Fruit fly (Drosophila melanogaster) Kc167 (cell line): ENCODE results near the gene pes.

Experiments used
- Myc ChIP-seq: fragments of >200 bp; optimal IDR thresholded peaks from 2 replicates; lab custom pipeline; 2017; ENCODE audit warnings: missing external identifiers
- h ChIP-seq: fragments of >200 bp; optimal IDR thresholded peaks from 3 replicates; lab custom pipeline; 2018; ENCODE audit warnings: missing external identifiers
- insv ChIP-seq: fragments of >200 bp; optimal IDR thresholded peaks from 3 replicates; lab custom pipeline; 2018; ENCODE audit warnings: missing external identifiers
- ttk ChIP-seq: sonication (Bioruptor generic); optimal IDR thresholded peaks from 2 replicates; lab custom pipeline; 2017; ENCODE audit warnings: missing external identifiers

DNA sequence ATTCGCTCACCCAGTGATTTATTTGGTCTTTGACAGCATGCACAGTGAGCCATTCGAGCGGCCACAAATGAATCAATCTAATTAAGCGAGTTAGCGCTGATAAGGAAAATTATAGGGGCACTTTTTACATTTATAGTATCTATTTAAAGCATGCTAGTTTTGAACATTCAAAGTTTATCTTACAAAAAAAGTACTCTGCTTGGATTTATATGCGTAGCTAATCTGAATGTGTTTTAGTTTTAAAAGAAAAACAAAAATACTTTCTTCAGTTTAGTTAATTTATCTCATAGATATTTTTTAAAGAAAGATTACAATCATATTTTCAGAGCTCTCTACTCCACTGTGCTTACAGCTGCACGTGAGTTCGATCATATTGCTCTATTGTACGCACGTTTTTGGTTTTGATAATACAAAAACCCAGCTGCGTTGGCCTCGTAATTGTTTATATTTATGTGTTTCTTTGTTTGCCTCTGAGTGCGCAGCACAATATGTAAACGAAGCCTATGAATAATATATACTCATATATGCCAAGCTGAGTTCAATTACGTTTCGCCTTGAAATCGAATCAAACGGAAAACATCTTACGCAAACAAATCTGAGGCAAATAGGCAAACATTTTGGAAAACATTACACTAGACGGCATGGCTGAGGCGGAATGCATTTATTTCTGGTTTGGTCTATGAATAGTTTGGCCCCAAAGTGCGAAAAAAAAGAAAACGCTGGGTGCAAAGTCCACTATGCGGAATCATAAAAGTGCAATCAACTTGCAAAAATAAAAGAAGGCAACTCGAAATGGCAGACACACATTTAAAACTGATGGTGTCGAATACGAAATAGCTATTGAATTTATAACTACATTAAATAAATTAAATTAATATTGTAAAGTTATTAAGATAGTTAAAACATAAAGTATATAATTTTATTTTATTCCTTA is 8.0 kb upstream of the pes start:
- no peak for TF ChIP-seq ttk
- no peak for TF ChIP-seq Myc (lab: Kevin White, UChicago)
- TF ChIP-seq h (lab: Kevin White, UChicago), result no peak
- no peak for TF ChIP-seq insv (lab: Kevin White, UChicago)
